Worm (Caenorhabditis elegans) whole organism, L2 larva: ENCODE data around the gene pqn-2.

ENCODE experiments used
- F13H6.1 ChIP-seq: sonication (generic microtip); optimal IDR thresholded peaks from 2 replicates; lab custom pipeline; 2016; ENCODE audit warnings: missing genetic modification characterization, missing compliant biosample characterization
- lin-13 ChIP-seq: fragments of 150-350 bp; optimal IDR thresholded peaks from 2 replicates; lab custom pipeline; 2014; ENCODE audit warnings: missing biosample characterization, missing genetic modification reagents, missing genetic modification characterization
- mbf-1 ChIP-seq: sonication (generic microtip); optimal IDR thresholded peaks from 2 replicates; lab custom pipeline; 2017; ENCODE audit warnings: missing biosample characterization, missing genetic modification characterization
- mdl-1 ChIP-seq, 2 experiments: fragments of 150-350 bp in 1 of 2; sonication (generic microtip) in 1 of 2; optimal IDR thresholded peaks; 2 replicates each; lab custom pipeline; 2017; ENCODE audit warnings: missing biosample characterization in 2 of 2, missing genetic modification characterization in 2 of 2
- nhr-12 ChIP-seq: fragments of 150-350 bp; optimal IDR thresholded peaks from 2 replicates; lab custom pipeline; 2014; ENCODE audit warnings: missing biosample characterization, missing genetic modification characterization
- nhr-6 ChIP-seq: fragments of 150-350 bp; optimal IDR thresholded peaks from 2 replicates; lab custom pipeline; 2014; ENCODE audit warnings: missing biosample characterization, missing genetic modification characterization
- snpc-4 ChIP-seq: fragments of 150-350 bp; optimal IDR thresholded peaks from 2 replicates; lab custom pipeline; 2014; ENCODE audit warnings: missing biosample characterization, missing genetic modification characterization
- unc-39 ChIP-seq: fragments of 150-350 bp; optimal IDR thresholded peaks from 2 replicates; lab custom pipeline; 2014; ENCODE audit warnings: missing biosample characterization, missing genetic modification characterization
- unc-62 ChIP-seq: fragments of 150-350 bp; optimal IDR thresholded peaks from 2 replicates; lab custom pipeline; 2014; ENCODE audit warnings: missing biosample characterization, missing genetic modification reagents, missing genetic modification characterization

- no peak for TF ChIP-seq mdl-1 (tag; optimal IDR thresholded peaks at IDR 0.05; lab: Kevin White, UChicago)
- TF ChIP-seq mbf-1 (tag; lab: Kevin White, UChicago) = no peak
- no peak for TF ChIP-seq lin-13 (GFP tag; lab: Kevin White, UChicago)
- no peak for TF ChIP-seq unc-62
- TF ChIP-seq unc-39 (tag; lab: Kevin White, UChicago) = no peak
- no peak for TF ChIP-seq snpc-4 (tag; lab: Kevin White, UChicago)
- TF ChIP-seq F13H6.1 = no peak
- no peak for TF ChIP-seq nhr-6 (tag; lab: Kevin White, UChicago)
- no peak for TF ChIP-seq nhr-12 (tag; lab: Kevin White, UChicago)
Observed at ce11 chrV:10363834-10364233, 18.4 kb upstream of the pqn-2 start.
